Fruit fly (Drosophila melanogaster): Measurements from ENCODE around the gene ppk.

DNA sequence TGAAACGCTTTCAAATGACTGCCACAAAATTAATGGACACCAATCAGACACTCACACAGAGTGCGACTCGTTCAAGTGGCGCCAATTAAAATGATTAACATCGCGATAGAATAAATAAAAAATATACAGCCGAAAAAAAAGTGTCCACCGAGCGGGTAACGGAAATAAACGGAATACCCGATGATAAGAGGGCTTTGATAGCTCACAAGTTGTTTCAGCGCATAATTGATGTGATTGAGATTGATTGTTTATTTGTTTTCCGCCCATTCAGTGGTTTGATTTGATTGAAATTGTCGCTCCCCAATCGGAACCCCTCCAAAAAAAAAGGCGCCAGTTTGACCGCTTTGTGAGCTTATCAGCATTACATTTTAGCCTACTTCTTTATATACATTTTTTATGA is 22.6 kb upstream of the ppk start:
- TF ChIP-seq CG14711 (tag; optimal IDR thresholded peaks at IDR 0.05) (no peak), toe (GFP tag; optimal IDR thresholded peaks at IDR 0.05) (no peak), CG7045 (GFP tag; optimal IDR thresholded peaks at IDR 0.05) (no peak), CG1620 (GFP tag; optimal IDR thresholded peaks at IDR 0.05) (no peak), kay (GFP tag; ENCODE audit: borderline replicate concordance) (no peak), cnc (optimal IDR thresholded peaks at IDR 0.05) (no peak), CG5204 (GFP tag; optimal IDR thresholded peaks at IDR 0.05) (no peak), Clk (GFP tag; optimal IDR thresholded peaks at IDR 0.05) (no peak), CG11617 (GFP tag; optimal IDR thresholded peaks at IDR 0.05) (no peak), Crg-1 (GFP tag; optimal IDR thresholded peaks at IDR 0.05) (no peak)
